Worm (Caenorhabditis elegans) whole organism, midembryonic: ENCODE measurements around the gene nas-12.

ENCODE experiments used
- T22C8.4 ChIP-seq: fragments of 200-800 bp; sonication (Bioruptor generic); IDR thresholded peaks from 2 replicates; pipeline ENCODE4 v1.3.6; 2022; ENCODE audit warnings: missing genetic modification characterization, missing compliant biosample characterization
- cog-1 ChIP-seq: sonication (generic microtip); optimal IDR thresholded peaks from 2 replicates; lab custom pipeline; 2016; ENCODE audit warnings: missing genetic modification characterization, missing compliant biosample characterization
- flt-1 ChIP-seq: fragments of 200-800 bp; sonication (Bioruptor generic); IDR thresholded peaks from 2 replicates; pipeline ENCODE4 v1.3.6; 2022; ENCODE audit warnings: missing genetic modification characterization, missing compliant biosample characterization
- klf-2 ChIP-seq: fragments of 200-800 bp; sonication (Bioruptor generic); conservative IDR thresholded peaks from 2 replicates; pipeline ENCODE4 v1.3.6; 2022; ENCODE audit warnings: missing genetic modification reagents, missing genetic modification characterization, missing compliant biosample characterization
- med-1 ChIP-seq: sonication (generic microtip); optimal IDR thresholded peaks from 2 replicates; lab custom pipeline; 2017; ENCODE audit warnings: missing genetic modification characterization, mild to moderate bottlenecking, missing compliant biosample characterization, antibody characterized with exemption, missing genetic modification reagents; ENCODE audit not compliant: insufficient read depth
- ref-1 ChIP-seq: fragments of 200-800 bp; sonication (Bioruptor generic); conservative IDR thresholded peaks from 2 replicates; pipeline ENCODE4 v1.3.6; 2022; ENCODE audit warnings: missing genetic modification reagents, missing genetic modification characterization, missing compliant biosample characterization
- tab-1 ChIP-seq: fragments of 200-800 bp; sonication (Bioruptor generic); IDR thresholded peaks from 2 replicates; pipeline ENCODE4 v1.3.6; 2022; ENCODE audit warnings: missing genetic modification characterization, missing compliant biosample characterization
- ztf-23 ChIP-seq: fragments of 200-800 bp; sonication (Bioruptor generic); IDR thresholded peaks from 2 replicates; pipeline ENCODE4 v1.3.6; 2022; ENCODE audit warnings: missing genetic modification reagents, missing genetic modification characterization, missing compliant biosample characterization
- ztf-29 ChIP-seq: fragments of 200-800 bp; sonication (Bioruptor generic); IDR thresholded peaks from 2 replicates; pipeline ENCODE4 v1.3.6; 2022; ENCODE audit warnings: missing genetic modification reagents, missing genetic modification characterization, missing compliant biosample characterization

The nas-12 gene

ce11 chrIV:10243276-10243675 is 19.5 kb downstream of the nas-12 start, which contains the start of gene tkt-1:
tkt-1 (plus strand) TSS chrIV:10243612.
- TF ChIP-seq ref-1 (GFP tag; lab: Robert Waterston, UW) = no peak
- no peak for TF ChIP-seq klf-2 (GFP tag; lab: Robert Waterston, UW)
- TF ChIP-seq T22C8.4 (GFP tag; lab: Robert Waterston, UW) = no peak
- no peak for TF ChIP-seq ztf-23
- TF ChIP-seq cog-1 = no peak
- no peak for TF ChIP-seq ztf-29 (GFP tag; lab: Robert Waterston, UW)
- no peak for TF ChIP-seq flt-1 (GFP tag; lab: Robert Waterston, UW)
- no peak for TF ChIP-seq tab-1 (GFP tag; lab: Robert Waterston, UW)
- no peak for TF ChIP-seq med-1 (GFP tag; lab: Kevin White, UChicago)

ce11 chrIV:10245666-10246210 is 21.9 kb downstream of the nas-12 start, which contains the start of gene F01G10.10:
F01G10.10 (plus strand) TSS chrIV:10246160.
- TF ChIP-seq ztf-29 (GFP tag; lab: Robert Waterston, UW) (no peak), flt-1 (GFP tag; lab: Robert Waterston, UW) (no peak), cog-1 (no peak), T22C8.4 (GFP tag; lab: Robert Waterston, UW) (no peak), ref-1 (GFP tag; lab: Robert Waterston, UW) (no peak), klf-2 (GFP tag; lab: Robert Waterston, UW) (no peak), med-1 (GFP tag; lab: Kevin White, UChicago) (no peak), tab-1 (GFP tag; lab: Robert Waterston, UW) (no peak), ztf-23 (no peak)

ce11 chrIV:10250577-10251075 is 26.8 kb downstream of the nas-12 start, which contains the start of gene daf-14:
daf-14 (plus strand) TSS chrIV:10250627.
- TF ChIP-seq flt-1 (GFP tag; lab: Robert Waterston, UW) = no peak
- no peak for TF ChIP-seq T22C8.4 (GFP tag; lab: Robert Waterston, UW)
- no peak for TF ChIP-seq cog-1

- TF ChIP-seq ztf-29 (GFP tag; lab: Robert Waterston, UW) (no peak), T22C8.4 (GFP tag; lab: Robert Waterston, UW) (no peak), flt-1 (GFP tag; lab: Robert Waterston, UW) (no peak), klf-2 (GFP tag; lab: Robert Waterston, UW) (no peak), cog-1 (no peak), ztf-23 (no peak), ref-1 (GFP tag; lab: Robert Waterston, UW) (no peak), tab-1 (GFP tag; lab: Robert Waterston, UW) (no peak)
Measured at ce11 chrIV:10251261-10251660, 27.4 kb downstream of the nas-12 start.

- TF ChIP-seq T22C8.4 (GFP tag; lab: Robert Waterston, UW) (peak; percentile 19; the same call in 1 of the 2 replicates), flt-1 (GFP tag; lab: Robert Waterston, UW) (no peak)
Measured at ce11 chrIV:10251764-10252163, 27.9 kb downstream of the nas-12 start.

- TF ChIP-seq ztf-29 (GFP tag; lab: Robert Waterston, UW) (no peak), cog-1 (peak; percentile 36)
Measured at ce11 chrIV:10252350-10252792, 28.5 kb downstream of the nas-12 start.

- TF ChIP-seq T22C8.4 (GFP tag; lab: Robert Waterston, UW) (no peak), ref-1 (GFP tag; lab: Robert Waterston, UW) (no peak), klf-2 (GFP tag; lab: Robert Waterston, UW) (no peak), flt-1 (GFP tag; lab: Robert Waterston, UW) (no peak), med-1 (GFP tag; lab: Kevin White, UChicago) (no peak), tab-1 (GFP tag; lab: Robert Waterston, UW) (no peak), ztf-29 (GFP tag; lab: Robert Waterston, UW) (no peak), ztf-23 (no peak), cog-1 (no peak)
Measured at ce11 chrIV:10252886-10253639, 29.2 kb downstream of the nas-12 start.

- TF ChIP-seq med-1 (GFP tag; lab: Kevin White, UChicago) (no peak), tab-1 (GFP tag; lab: Robert Waterston, UW) (no peak), cog-1 (no peak), klf-2 (GFP tag; lab: Robert Waterston, UW) (no peak), ztf-23 (no peak), ztf-29 (GFP tag; lab: Robert Waterston, UW) (no peak), ref-1 (GFP tag; lab: Robert Waterston, UW) (no peak), flt-1 (GFP tag; lab: Robert Waterston, UW) (no peak), T22C8.4 (GFP tag; lab: Robert Waterston, UW) (no peak)
Measured at ce11 chrIV:10259557-10259956, 35.7 kb downstream of the nas-12 start, which contains the start of gene F01G10.9. F01G10.9 (minus strand) TSS chrIV:10259657.

- TF ChIP-seq cog-1 = no peak
- no peak for TF ChIP-seq T22C8.4 (GFP tag; lab: Robert Waterston, UW)
- no peak for TF ChIP-seq flt-1 (GFP tag; lab: Robert Waterston, UW)
- TF ChIP-seq med-1 (GFP tag; lab: Kevin White, UChicago) = no peak
- no peak for TF ChIP-seq ztf-29 (GFP tag; lab: Robert Waterston, UW)
- TF ChIP-seq tab-1 (GFP tag; lab: Robert Waterston, UW) = no peak
- no peak for TF ChIP-seq ref-1 (GFP tag; lab: Robert Waterston, UW)
- TF ChIP-seq ztf-23 = no peak
- TF ChIP-seq klf-2 (GFP tag; lab: Robert Waterston, UW) = no peak
Measured at ce11 chrIV:10261061-10261460, 37.2 kb downstream of the nas-12 start.
